Fruit fly (Drosophila melanogaster) whole organism, embryonic: ENCODE data around the gene CG14439.

Experiments
- Asciz ChIP-seq: fragments of 200-800 bp; sonication (Bioruptor generic); optimal IDR thresholded peaks from 2 replicates; lab custom pipeline; 2017; ENCODE audit warnings: missing biosample characterization, mild to moderate bottlenecking, missing genetic modification characterization, missing genetic modification reagents
- Atf3 ChIP-seq: fragments of 200-800 bp; sonication (Bioruptor generic); optimal IDR thresholded peaks from 3 replicates; lab custom pipeline; 2016; ENCODE audit warnings: missing biosample characterization, missing genetic modification characterization
- BEAF-32 ChIP-seq: fragments of 200-800 bp; sonication (Bioruptor generic); optimal IDR thresholded peaks from 3 replicates; lab custom pipeline; 2017; ENCODE audit warnings: missing biosample characterization, missing genetic modification characterization, mild to moderate bottlenecking, moderate library complexity, missing genetic modification reagents
- Blimp-1 ChIP-seq: fragments of 200-800 bp; sonication (Bioruptor generic); optimal IDR thresholded peaks from 3 replicates; lab custom pipeline; 2018; ENCODE audit warnings: missing biosample characterization, missing genetic modification characterization, mild to moderate bottlenecking, moderate library complexity, missing genetic modification reagents
- CG11504 ChIP-seq: fragments of 200-800 bp; sonication (Bioruptor generic); optimal IDR thresholded peaks from 3 replicates; lab custom pipeline; 2019; ENCODE audit warnings: missing biosample characterization, mild to moderate bottlenecking, missing genetic modification characterization, moderate library complexity
- CG11560 ChIP-seq: fragments of 200-800 bp; sonication (Bioruptor generic); IDR thresholded peaks from 3 replicates; pipeline ENCODE4 v1.3.6; 2022; ENCODE audit warnings: missing biosample characterization, missing genetic modification characterization
- CG12299 ChIP-seq: fragments of 200-800 bp; sonication (Bioruptor generic); optimal IDR thresholded peaks from 2 replicates; lab custom pipeline; 2018; ENCODE audit warnings: missing biosample characterization, mild to moderate bottlenecking, missing genetic modification characterization
- CG12391 ChIP-seq: fragments of 200-800 bp; sonication (Bioruptor generic); optimal IDR thresholded peaks from 3 replicates; lab custom pipeline; 2018; ENCODE audit warnings: missing biosample characterization, mild to moderate bottlenecking, missing genetic modification characterization, moderate library complexity
- CG14965 ChIP-seq: fragments of 200-800 bp; sonication (Bioruptor generic); optimal IDR thresholded peaks from 2 replicates; lab custom pipeline; 2016; ENCODE audit warnings: missing biosample characterization, missing genetic modification characterization, borderline replicate concordance
- CG1603 ChIP-seq: fragments of 200-800 bp; sonication (Bioruptor generic); optimal IDR thresholded peaks from 2 replicates; lab custom pipeline; 2019; ENCODE audit warnings: missing biosample characterization, mild to moderate bottlenecking, missing genetic modification characterization, moderate library complexity
- CG18599 ChIP-seq: fragments of 200-800 bp; sonication (Bioruptor generic); optimal IDR thresholded peaks from 3 replicates; lab custom pipeline; 2017; ENCODE audit warnings: missing biosample characterization, missing genetic modification characterization, mild to moderate bottlenecking, moderate library complexity, missing genetic modification reagents
- CG2129 ChIP-seq: fragments of 200-800 bp; sonication (Bioruptor generic); IDR thresholded peaks from 2 replicates; pipeline ENCODE4 v1.3.6; 2022; ENCODE audit warnings: missing biosample characterization, missing genetic modification characterization; ENCODE audit not compliant: partially characterized antibody
- CG2199 ChIP-seq: fragments of 200-800 bp; sonication (Bioruptor generic); IDR thresholded peaks from 3 replicates; pipeline ENCODE4 v1.3.6; 2022; ENCODE audit warnings: missing biosample characterization, missing genetic modification characterization
- CG34224 ChIP-seq: fragments of 200-800 bp; sonication (Bioruptor generic); IDR thresholded peaks from 3 replicates; pipeline ENCODE4 v1.3.6; 2022; ENCODE audit warnings: missing biosample characterization, missing genetic modification characterization; ENCODE audit not compliant: partially characterized antibody
- CG34376 ChIP-seq: fragments of 200-800 bp; sonication (Bioruptor generic); optimal IDR thresholded peaks from 2 replicates; lab custom pipeline; 2018; ENCODE audit warnings: missing biosample characterization, mild to moderate bottlenecking, missing genetic modification characterization
- CG43689 ChIP-seq: fragments of 200-800 bp; sonication (Bioruptor generic); IDR thresholded peaks from 2 replicates; pipeline ENCODE4 v1.3.6; 2022; ENCODE audit warnings: missing biosample characterization, missing genetic modification characterization
- CG4730 ChIP-seq: fragments of 200-800 bp; sonication (Bioruptor generic); IDR thresholded peaks from 2 replicates; pipeline ENCODE4 v1.3.6; 2022; ENCODE audit warnings: missing biosample characterization, missing genetic modification characterization
- CG8089 ChIP-seq: fragments of 200-800 bp; sonication (Bioruptor generic); optimal IDR thresholded peaks from 3 replicates; lab custom pipeline; 2016; ENCODE audit warnings: missing biosample characterization, missing genetic modification characterization
- Camta ChIP-seq: fragments of 200-800 bp; sonication (Bioruptor generic); optimal IDR thresholded peaks from 2 replicates; lab custom pipeline; 2016; ENCODE audit warnings: missing biosample characterization, missing genetic modification characterization
- Dad ChIP-seq: fragments of 200-800 bp; sonication (Bioruptor generic); optimal IDR thresholded peaks from 3 replicates; lab custom pipeline; 2016; ENCODE audit warnings: missing biosample characterization, missing genetic modification characterization
- Deaf1 ChIP-seq: fragments of 200-800 bp; optimal IDR thresholded peaks from 3 replicates; lab custom pipeline; 2019; ENCODE audit warnings: missing biosample characterization, mild to moderate bottlenecking, missing genetic modification characterization, moderate library complexity
- Dll ChIP-seq: fragments of 200-800 bp; sonication (Bioruptor generic); IDR thresholded peaks from 4 replicates; pipeline ENCODE4 v1.3.6; 2022; ENCODE audit warnings: missing biosample characterization, missing genetic modification characterization; ENCODE audit not compliant: partially characterized antibody
- E2f1 ChIP-seq: fragments of 200-800 bp; sonication (Bioruptor generic); IDR thresholded peaks from 2 replicates; pipeline ENCODE4 v1.3.6; 2022; ENCODE audit warnings: missing biosample characterization, missing genetic modification characterization
- Hand ChIP-seq: fragments of 200-800 bp; sonication (Bioruptor generic); optimal IDR thresholded peaks from 2 replicates; lab custom pipeline; 2017; ENCODE audit warnings: mild to moderate bottlenecking, missing biosample characterization, missing genetic modification reagents, missing genetic modification characterization
- Hmr ChIP-seq: fragments of 200-800 bp; sonication (Bioruptor generic); optimal IDR thresholded peaks from 3 replicates; lab custom pipeline; 2017; ENCODE audit warnings: mild to moderate bottlenecking, missing biosample characterization, missing genetic modification reagents, missing genetic modification characterization
- NC2β ChIP-seq: fragments of 200-800 bp; sonication (Bioruptor generic); optimal IDR thresholded peaks from 2 replicates; lab custom pipeline; 2016; ENCODE audit warnings: missing biosample characterization, missing genetic modification characterization
- Ravus ChIP-seq: fragments of 200-800 bp; sonication (Bioruptor generic); IDR thresholded peaks from 2 replicates; pipeline ENCODE4 v1.3.6; 2022; ENCODE audit warnings: missing biosample characterization, missing genetic modification characterization
- Rx ChIP-seq: fragments of 200-800 bp; sonication (Bioruptor generic); IDR thresholded peaks from 2 replicates; pipeline ENCODE4 v1.3.6; 2022; ENCODE audit warnings: missing biosample characterization, missing genetic modification characterization
- TFAM ChIP-seq: fragments of 200-800 bp; sonication (Bioruptor generic); optimal IDR thresholded peaks from 2 replicates; lab custom pipeline; 2017; ENCODE audit warnings: missing biosample characterization, missing genetic modification characterization, inconsistent platforms
- Vsx1 ChIP-seq: fragments of 200-800 bp; sonication (Bioruptor generic); optimal IDR thresholded peaks from 2 replicates; lab custom pipeline; 2017; ENCODE audit warnings: missing biosample characterization, mild to moderate bottlenecking, missing genetic modification characterization, missing genetic modification reagents
- ab ChIP-seq: fragments of 200-800 bp; sonication (Bioruptor generic); optimal IDR thresholded peaks from 2 replicates; lab custom pipeline; 2016; ENCODE audit warnings: missing biosample characterization, missing genetic modification characterization
- ash1 ChIP-seq: fragments of 200-800 bp; sonication (Bioruptor generic); optimal IDR thresholded peaks from 2 replicates; lab custom pipeline; 2018; ENCODE audit warnings: missing biosample characterization, mild to moderate bottlenecking, missing genetic modification characterization
- caup ChIP-seq: fragments of 200-800 bp; sonication (Bioruptor generic); optimal IDR thresholded peaks from 3 replicates; lab custom pipeline; 2017; ENCODE audit warnings: missing biosample characterization, mild to moderate bottlenecking, missing genetic modification characterization, moderate library complexity; ENCODE audit not compliant: severe bottlenecking
- cg ChIP-seq: fragments of 200-800 bp; sonication (Bioruptor generic); optimal IDR thresholded peaks from 3 replicates; lab custom pipeline; 2019; ENCODE audit warnings: missing biosample characterization, mild to moderate bottlenecking, missing genetic modification characterization, moderate library complexity
- croc ChIP-seq: fragments of 200-800 bp; sonication (Bioruptor generic); conservative IDR thresholded peaks from 3 replicates; pipeline ENCODE4 v1.3.6; 2022; ENCODE audit warnings: missing biosample characterization, missing genetic modification characterization
- crol ChIP-seq: fragments of 200-800 bp; sonication (Bioruptor generic); IDR thresholded peaks from 2 replicates; pipeline ENCODE4 v1.3.6; 2022; ENCODE audit warnings: missing biosample characterization, missing genetic modification characterization
- da ChIP-seq: fragments of 200-800 bp; sonication (Bioruptor generic); optimal IDR thresholded peaks from 2 replicates; lab custom pipeline; 2016; ENCODE audit warnings: missing biosample characterization, missing genetic modification characterization
- fd96Cb ChIP-seq: fragments of 200-800 bp; sonication (Bioruptor generic); optimal IDR thresholded peaks from 2 replicates; lab custom pipeline; 2018; ENCODE audit warnings: missing biosample characterization, mild to moderate bottlenecking, missing genetic modification characterization, moderate library complexity
- insv ChIP-seq, 2 experiments: fragments of 200-800 bp; sonication (Bioruptor generic); optimal IDR thresholded peaks; 3 replicates each; lab custom pipeline; 2016 to 2018; ENCODE audit warnings: missing biosample characterization in 2 of 2, missing genetic modification characterization in 2 of 2
- lbe ChIP-seq: fragments of 200-800 bp; sonication (Bioruptor generic); optimal IDR thresholded peaks from 2 replicates; lab custom pipeline; 2016; ENCODE audit warnings: missing biosample characterization, mild to moderate bottlenecking, missing genetic modification characterization
- pum ChIP-seq: fragments of 200-800 bp; sonication (Bioruptor generic); optimal IDR thresholded peaks from 2 replicates; lab custom pipeline; 2016; ENCODE audit warnings: missing biosample characterization, missing genetic modification characterization
- rib ChIP-seq: fragments of 200-800 bp; sonication (Bioruptor generic); IDR thresholded peaks from 2 replicates; pipeline ENCODE4 v1.3.6; 2022; ENCODE audit warnings: missing biosample characterization, missing genetic modification characterization
- ro ChIP-seq: fragments of 200-800 bp; sonication (Bioruptor generic); IDR thresholded peaks from 2 replicates; pipeline ENCODE4 v1.3.6; 2022; ENCODE audit warnings: missing biosample characterization, missing genetic modification characterization
- sim ChIP-seq: fragments of 200-800 bp; sonication (Bioruptor generic); IDR thresholded peaks from 2 replicates; pipeline ENCODE4 v1.3.6; 2022; ENCODE audit warnings: missing biosample characterization, missing genetic modification characterization
- sima ChIP-seq: fragments of 200-800 bp; sonication (Bioruptor generic); optimal IDR thresholded peaks from 2 replicates; lab custom pipeline; 2016; ENCODE audit warnings: missing biosample characterization, missing genetic modification characterization
- sna ChIP-seq: fragments of 200-800 bp; sonication (Bioruptor generic); IDR thresholded peaks from 2 replicates; pipeline ENCODE4 v1.3.6; 2022; ENCODE audit warnings: missing biosample characterization, missing genetic modification characterization; ENCODE audit not compliant: partially characterized antibody
- tna ChIP-seq: fragments of 200-800 bp; sonication (Bioruptor generic); IDR thresholded peaks from 2 replicates; pipeline ENCODE4 v1.3.6; 2022; ENCODE audit warnings: missing biosample characterization, missing genetic modification characterization; ENCODE audit not compliant: partially characterized antibody
- vvl ChIP-seq: fragments of 200-800 bp; sonication (Bioruptor generic); IDR thresholded peaks from 2 replicates; pipeline ENCODE4 v1.3.6; 2022; ENCODE audit warnings: missing biosample characterization, missing genetic modification characterization
- wek ChIP-seq: fragments of 200-800 bp; sonication (Bioruptor generic); optimal IDR thresholded peaks from 3 replicates; lab custom pipeline; 2018; ENCODE audit warnings: missing biosample characterization, mild to moderate bottlenecking, missing genetic modification characterization, moderate library complexity

The CG14439 gene

DNA sequence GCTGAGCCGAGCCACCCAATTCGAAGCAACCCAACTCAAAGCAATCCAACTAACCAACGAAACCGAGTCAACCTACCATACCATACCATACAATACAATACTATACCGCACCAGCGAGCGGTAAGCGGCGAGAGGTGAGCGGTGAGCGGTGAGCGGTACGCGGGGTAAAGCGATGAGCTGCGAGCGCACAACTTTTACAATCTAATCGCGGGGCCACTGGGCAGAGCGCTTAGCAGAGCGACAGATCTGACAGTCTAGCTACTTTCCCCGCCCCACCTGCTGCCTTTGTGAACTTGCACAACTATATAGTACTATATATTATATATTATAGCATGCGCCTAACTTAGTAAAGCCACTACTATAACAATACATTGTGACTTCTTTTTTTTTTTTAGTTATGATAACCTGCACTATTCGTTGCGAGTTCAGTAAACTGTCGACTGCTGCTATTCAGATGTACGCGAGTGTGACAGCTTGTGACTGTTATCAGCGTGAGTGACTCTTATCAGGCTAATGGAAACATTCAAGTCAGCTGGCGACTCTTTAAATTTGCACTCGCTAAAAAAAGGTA is 53.5 kb downstream of the CG14439 start (continued):
- no peak; the same call in 3 of the 4 replicates for TF ChIP-seq Dll (GFP tag; lab: Robert Waterston, UW)
- TF ChIP-seq CG8089 (GFP tag; lab: Kevin White, UChicago): no peak
- TF ChIP-seq caup: peak; percentile 7
- TF ChIP-seq CG14965: no peak
- TF ChIP-seq lbe: peak; percentile 43
- no peak for TF ChIP-seq Hand (GFP tag; lab: Kevin White, UChicago)
- TF ChIP-seq Atf3 (GFP tag; lab: Kevin White, UChicago): no peak
- TF ChIP-seq CG18599: peak; percentile 66
- no peak for TF ChIP-seq CG43689 (GFP tag; lab: Robert Waterston, UW)
- no peak for TF ChIP-seq CG2129 (GFP tag; lab: Robert Waterston, UW)
- TF ChIP-seq ash1 (GFP tag; lab: Kevin White, UChicago): no peak
- no peak for TF ChIP-seq wek (GFP tag; lab: Kevin White, UChicago)
- TF ChIP-seq sima (GFP tag; lab: Kevin White, UChicago): no peak
- TF ChIP-seq Rx (GFP tag; lab: Robert Waterston, UW): peak; percentile 46; the same call in 1 of the 2 replicates
- TF ChIP-seq CG12391 (tag; lab: Kevin White, UChicago): peak; percentile 62
- peak; percentile 98 for TF ChIP-seq CG2199 (GFP tag; lab: Robert Waterston, UW)
- no peak for TF ChIP-seq TFAM (GFP tag; lab: Kevin White, UChicago)
- TF ChIP-seq Camta (GFP tag; lab: Kevin White, UChicago): no peak
- peak; percentile 52 for TF ChIP-seq Hmr (GFP tag; lab: Kevin White, UChicago)
- no peak for TF ChIP-seq sim (GFP tag; lab: Robert Waterston, UW)
- TF ChIP-seq Ravus (GFP tag; lab: Robert Waterston, UW): no peak
- TF ChIP-seq CG11560: no peak
- no peak for TF ChIP-seq ro (GFP tag; lab: Robert Waterston, UW)
- no peak for TF ChIP-seq insv (GFP tag; optimal IDR thresholded peaks at IDR 0.05; lab: Kevin White, UChicago)
- TF ChIP-seq CG34224 (GFP tag; lab: Robert Waterston, UW): no peak
- TF ChIP-seq CG4730: no peak
- no peak for TF ChIP-seq tna (GFP tag; lab: Robert Waterston, UW)
- peak; percentile 100 for TF ChIP-seq crol
- peak; percentile 87 for TF ChIP-seq Vsx1 (GFP tag; lab: Kevin White, UChicago)
- TF ChIP-seq vvl (GFP tag; lab: Robert Waterston, UW): peak; percentile 46
- no peak for TF ChIP-seq CG12299
- peak; percentile 29 for TF ChIP-seq Blimp-1 (GFP tag; lab: Kevin White, UChicago)
- TF ChIP-seq da (GFP tag; lab: Kevin White, UChicago): no peak
- peak; percentile 68 for TF ChIP-seq rib (GFP tag; lab: Robert Waterston, UW)
- 0 out of 2 replicates have a peak, but pooled peaks have one; percentile 8 for TF ChIP-seq E2f1 (GFP tag; lab: Robert Waterston, UW)
- TF ChIP-seq sna: no peak
- TF ChIP-seq CG11504 (tag; lab: Kevin White, UChicago): peak; percentile 47
- no peak for TF ChIP-seq BEAF-32
- TF ChIP-seq pum (GFP tag; lab: Kevin White, UChicago): no peak
- no peak for TF ChIP-seq NC2β (GFP tag; lab: Kevin White, UChicago)
- TF ChIP-seq croc (GFP tag; lab: Robert Waterston, UW): no peak; the same call in 2 of the 3 replicates
- TF ChIP-seq Asciz: no peak
- TF ChIP-seq CG1603 (tag; lab: Kevin White, UChicago): no peak
- TF ChIP-seq Dad (GFP tag; lab: Kevin White, UChicago): no peak
- TF ChIP-seq CG34376 (GFP tag; lab: Kevin White, UChicago): peak; percentile 78
- TF ChIP-seq cg: no peak
- no peak for TF ChIP-seq ab (GFP tag; lab: Kevin White, UChicago)
- TF ChIP-seq fd96Cb: peak; percentile 27
- peak; percentile 13 for TF ChIP-seq Deaf1 (tag; lab: Kevin White, UChicago)
